Worm (Caenorhabditis elegans): ENCODE data around the gene F48G7.12.

The F48G7.12 gene

ce11 chrV:598626-599025 is 47.4 kb downstream of the F48G7.12 start:
- no peak for TF ChIP-seq tbx-2 (tag; optimal IDR thresholded peaks at IDR 0.05)
- no peak for TF ChIP-seq lin-11 (tag; optimal IDR thresholded peaks at IDR 0.05)
- TF ChIP-seq pag-3 (tag; optimal IDR thresholded peaks at IDR 0.05; ENCODE audit: borderline replicate concordance): no peak
- no peak for TF ChIP-seq fkh-6 (tag; optimal IDR thresholded peaks at IDR 0.05)
- no peak for TF ChIP-seq dve-1 (tag; optimal IDR thresholded peaks at IDR 0.05)
- TF ChIP-seq lim-6 (tag; optimal IDR thresholded peaks at IDR 0.05): no peak
- TF ChIP-seq pat-9 (tag; optimal IDR thresholded peaks at IDR 0.05): no peak
- no peak for TF ChIP-seq gmeb-2 (tag; optimal IDR thresholded peaks at IDR 0.05)
- no peak for TF ChIP-seq fax-1 (tag; optimal IDR thresholded peaks at IDR 0.05)
- no peak for TF ChIP-seq elt-4 (tag; optimal IDR thresholded peaks at IDR 0.05)
- no peak for TF ChIP-seq tbx-7 (tag; optimal IDR thresholded peaks at IDR 0.05)
- no peak for TF ChIP-seq ceh-18 (tag; optimal IDR thresholded peaks at IDR 0.05)
- no peak for TF ChIP-seq rnt-1 (tag; optimal IDR thresholded peaks at IDR 0.05)
- no peak for TF ChIP-seq hlh-8 (tag; optimal IDR thresholded peaks at IDR 0.05)
- no peak for TF ChIP-seq elt-2 (tag; optimal IDR thresholded peaks at IDR 0.05)
- TF ChIP-seq npax-4 (tag; optimal IDR thresholded peaks at IDR 0.05): no peak
- TF ChIP-seq ahr-1 (tag; optimal IDR thresholded peaks at IDR 0.05): no peak

DNA sequence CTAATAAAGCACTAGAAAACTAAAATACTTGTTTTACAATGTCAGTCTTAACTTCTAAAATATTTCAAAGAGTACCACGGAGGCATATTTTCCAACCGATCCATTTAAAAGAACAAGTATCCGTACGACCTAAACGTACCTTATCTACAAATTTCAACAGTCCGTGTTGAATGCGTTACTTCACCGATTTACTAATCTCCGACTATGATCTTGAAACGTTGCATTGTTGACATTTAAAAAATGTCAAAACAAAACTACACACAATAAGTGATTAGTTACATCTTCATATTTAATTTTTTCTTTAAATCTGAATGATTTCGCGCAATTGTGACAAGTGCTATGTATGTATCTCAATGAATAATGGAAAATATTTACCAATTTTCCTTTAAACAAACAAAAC is 48.2 kb downstream of the F48G7.12 start:
- TF ChIP-seq ceh-2 (tag; optimal IDR thresholded peaks at IDR 0.05) (no peak), hlh-6 (tag; optimal IDR thresholded peaks at IDR 0.05) (no peak), ceh-22 (tag; optimal IDR thresholded peaks at IDR 0.05) (no peak), tbx-2 (tag; optimal IDR thresholded peaks at IDR 0.05) (no peak), ama-1 (optimal IDR thresholded peaks at IDR 0.05) (no peak), fax-1 (tag; optimal IDR thresholded peaks at IDR 0.05) (no peak), C08G9.2 (tag; optimal IDR thresholded peaks at IDR 0.05) (no peak), ceh-30 (tag; optimal IDR thresholded peaks at IDR 0.05) (no peak), ahr-1 (tag; optimal IDR thresholded peaks at IDR 0.05) (no peak)

ce11 chrV:596923-597322 is 49.1 kb downstream of the F48G7.12 start:
- TF ChIP-seq sox-2 (GFP tag; IDR thresholded peaks at IDR 0.05) (no peak), ztf-16 (tag; optimal IDR thresholded peaks at IDR 0.05) (no peak), hlh-15 (tag; optimal IDR thresholded peaks at IDR 0.05) (no peak), T23F11.4 (GFP tag; optimal IDR thresholded peaks at IDR 0.05) (no peak), ceh-22 (tag; optimal IDR thresholded peaks at IDR 0.05) (no peak), pha-4 (tag; optimal IDR thresholded peaks at IDR 0.05) (no peak), syd-9 (tag; optimal IDR thresholded peaks at IDR 0.05) (no peak), eyg-1 (tag; optimal IDR thresholded peaks at IDR 0.05) (no peak), fax-1 (tag; optimal IDR thresholded peaks at IDR 0.05) (no peak), C38D4.7 (GFP tag; optimal IDR thresholded peaks at IDR 0.05) (no peak), ceh-34 (tag; optimal IDR thresholded peaks at IDR 0.05) (no peak), ceh-18 (tag; optimal IDR thresholded peaks at IDR 0.05) (no peak)
